Worm (Caenorhabditis elegans) whole organism, L3 larva: ENCODE results near the gene F17E9.2.

ENCODE experiments used
- egl-27 ChIP-seq: sonication (generic microtip); optimal IDR thresholded peaks from 4 replicates; lab custom pipeline; 2017; ENCODE audit warnings: missing biosample characterization, missing genetic modification reagents, missing genetic modification characterization
- elt-1 ChIP-seq: fragments of 150-350 bp; optimal IDR thresholded peaks from 2 replicates; lab custom pipeline; 2014; ENCODE audit warnings: missing biosample characterization, missing genetic modification characterization
- unc-39 ChIP-seq: sonication (generic microtip); optimal IDR thresholded peaks from 4 replicates; lab custom pipeline; 2017; ENCODE audit warnings: missing biosample characterization, missing genetic modification characterization

DNA sequence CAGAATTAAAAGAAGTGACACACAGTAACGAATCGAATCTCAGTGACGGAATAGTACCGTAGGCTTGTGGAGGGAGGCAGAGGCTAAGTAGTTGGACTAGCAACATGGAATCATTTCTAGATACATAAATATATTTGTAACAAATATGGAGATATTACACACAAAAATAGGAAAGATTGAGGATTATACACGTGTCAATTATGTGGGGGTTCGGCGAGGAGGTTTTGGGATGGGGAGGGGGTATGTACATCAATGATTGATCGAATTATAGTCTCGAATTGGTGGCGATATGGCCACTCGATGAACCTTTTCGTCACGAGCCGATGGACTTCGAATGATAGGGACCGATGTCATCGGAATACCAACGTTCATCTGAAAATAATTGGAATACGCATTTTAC, 48.3 kb upstream of the F17E9.2 start:
- TF ChIP-seq unc-39 (tag; lab: Kevin White, UChicago) (no peak), elt-1 (tag; lab: Kevin White, UChicago) (no peak), egl-27 (tag; lab: Kevin White, UChicago) (no peak)
